Worm (Caenorhabditis elegans): ENCODE measurements around the gene C50C3.19.

The C50C3.19 gene

DNA sequence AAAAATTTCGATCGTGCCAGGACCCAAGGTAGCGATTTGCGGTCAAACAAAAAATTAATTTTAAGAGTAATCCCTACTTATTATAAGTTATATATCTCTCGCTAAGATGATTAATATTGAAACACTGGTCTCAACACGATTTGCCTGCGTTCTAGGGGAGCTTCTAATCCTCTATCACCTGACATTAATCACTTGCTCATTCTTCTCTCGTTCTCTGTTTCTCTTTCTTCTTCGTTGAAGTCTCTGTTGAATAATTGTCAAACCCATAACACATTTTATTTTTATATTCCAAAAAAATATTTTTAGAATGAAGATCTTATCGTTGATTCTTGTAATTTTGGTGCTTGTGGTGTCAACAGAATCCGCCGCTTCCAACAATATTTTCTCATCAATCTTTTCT lies 35.4 kb upstream of the C50C3.19 start, which contains the start of gene D2007.1:
TSS of gene D2007.1 (plus strand) at position 301 of the 400 bp plus-strand sequence.
- TF ChIP-seq dmd-8 (GFP tag; IDR thresholded peaks at IDR 0.05) (no peak), nhr-42 (GFP tag; IDR thresholded peaks at IDR 0.05) (no peak), ama-1 (optimal IDR thresholded peaks at IDR 0.05) (no peak), lsy-2 (tag; optimal IDR thresholded peaks at IDR 0.05) (peak in 1 of 2 experiments; percentile 20), dmd-6 (GFP tag; IDR thresholded peaks at IDR 0.05) (no peak), daf-16 (GFP tag; optimal IDR thresholded peaks at IDR 0.05) (no peak), daf-16 (tag; optimal IDR thresholded peaks at IDR 0.05) (no peak), unc-62 (GFP tag; optimal IDR thresholded peaks at IDR 0.05 in 1 of 2) (peak in 1 of 2 experiments; percentile 42), unc-62 (tag; optimal IDR thresholded peaks at IDR 0.05) (no peak), mdl-1 (tag; optimal IDR thresholded peaks at IDR 0.05) (no peak), hlh-30 (tag; optimal IDR thresholded peaks at IDR 0.05; ENCODE audit: insufficient read depth) (peak; percentile 35), mep-1 (tag; optimal IDR thresholded peaks at IDR 0.05) (peak; percentile 8)

DNA sequence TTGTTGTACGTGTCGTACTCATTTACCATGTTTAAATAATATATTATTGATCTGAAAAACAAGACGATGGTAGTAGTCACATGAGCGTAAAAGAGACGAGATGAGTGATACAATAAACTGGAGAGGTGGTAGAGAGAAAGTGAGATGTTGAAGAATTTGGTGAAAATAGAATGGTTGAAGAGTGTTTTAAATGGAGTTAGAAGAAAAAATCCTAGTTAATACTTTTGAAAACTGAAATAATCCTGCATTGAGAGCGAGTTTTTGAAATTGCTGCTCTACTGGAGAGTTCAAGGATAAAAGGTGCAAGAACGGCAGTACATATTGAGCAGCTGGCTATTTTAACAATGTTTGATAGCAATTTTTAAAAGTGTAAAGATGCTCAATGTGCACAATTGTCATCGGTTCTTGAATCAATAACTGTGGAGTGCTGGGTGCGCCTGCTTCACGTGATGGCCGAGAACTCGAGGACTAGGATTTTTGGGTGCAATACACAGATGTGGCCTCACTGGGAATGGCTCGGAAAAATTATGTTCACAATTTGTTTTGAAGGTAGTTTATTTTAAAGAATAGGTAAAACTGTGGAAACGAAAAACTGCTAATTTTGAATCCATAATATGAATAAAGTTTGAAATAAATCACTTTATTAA lies 32.3 kb upstream of the C50C3.19 start, which contains the start of gene atg-13:
TSS of gene atg-13 (minus strand) at position 51 of the 647 bp plus-strand sequence.
- TF ChIP-seq hlh-30 (tag; optimal IDR thresholded peaks at IDR 0.05; ENCODE audit: insufficient read depth) (peak; percentile 79), T20F7.1 (GFP tag; optimal IDR thresholded peaks at IDR 0.05) (peak; percentile 7), daf-16 (GFP tag; optimal IDR thresholded peaks at IDR 0.05) (no peak), daf-16 (tag; optimal IDR thresholded peaks at IDR 0.05) (peak; percentile 48), hmg-1.1 (GFP tag; IDR thresholded peaks at IDR 0.05) (0 out of 2 replicates have a peak, but pooled peaks have one; percentile 28), madf-9 (GFP tag; conservative IDR thresholded peaks at IDR 0.05) (0 out of 2 replicates have a peak, but pooled peaks have one; percentile 32), vab-7 (GFP tag; IDR thresholded peaks at IDR 0.05) (no peak), pqm-1 (tag; optimal IDR thresholded peaks at IDR 0.05) (no peak), mdl-1 (tag; optimal IDR thresholded peaks at IDR 0.05) (peak in 1 of 2 experiments; percentile 47), nhr-41 (GFP tag; IDR thresholded peaks at IDR 0.05) (no peak), dmd-6 (GFP tag; IDR thresholded peaks at IDR 0.05) (0 out of 2 replicates have a peak, but pooled peaks have one; percentile 11), ZK546.5 (tag; optimal IDR thresholded peaks at IDR 0.05) (no peak), nhr-48 (tag; optimal IDR thresholded peaks at IDR 0.05) (no peak), dmd-8 (GFP tag; IDR thresholded peaks at IDR 0.05) (no peak), dpl-1 (GFP tag; optimal IDR thresholded peaks at IDR 0.05) (peak; percentile 9), lir-3 (tag; optimal IDR thresholded peaks at IDR 0.05) (no peak), hlh-11 (tag; optimal IDR thresholded peaks at IDR 0.05) (peak; percentile 39), hif-1 (tag; optimal IDR thresholded peaks at IDR 0.05) (peak in 1 of 2 experiments; percentile 19), lsy-2 (tag; optimal IDR thresholded peaks at IDR 0.05) (peak in 1 of 2 experiments; percentile 38), ZK337.2 (GFP tag; IDR thresholded peaks at IDR 0.05) (no peak), ama-1 (optimal IDR thresholded peaks at IDR 0.05) (peak; percentile 20), aha-1 (tag) (peak; percentile 18), mxl-3 (GFP tag; optimal IDR thresholded peaks at IDR 0.05) (peak; percentile 35), mes-2 (tag; optimal IDR thresholded peaks at IDR 0.05; ENCODE audit: poor library complexity, severe bottlenecking) (peak; percentile 74)

DNA sequence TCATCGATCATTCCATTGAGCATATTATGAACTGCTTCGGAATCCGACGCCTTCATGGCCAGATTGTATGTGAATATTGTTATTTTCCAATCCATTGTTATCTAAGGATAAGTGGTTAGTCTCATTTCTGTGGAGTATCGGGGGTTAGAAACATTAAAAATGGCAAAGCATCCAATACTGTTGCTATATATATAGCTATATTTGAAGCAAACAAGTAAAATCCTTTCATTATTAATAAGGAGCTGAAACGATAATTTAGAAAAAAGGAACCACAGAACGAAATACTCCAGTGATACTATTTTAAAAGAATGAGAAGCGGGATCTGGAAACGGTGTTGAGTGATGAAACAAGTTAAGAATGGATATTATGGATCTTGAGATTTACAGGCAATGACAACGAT lies 29.4 kb upstream of the C50C3.19 start, which contains the start of gene inpp-5K:
TSS of gene inpp-5K (minus strand) at position 101 of the 400 bp plus-strand sequence.
- TF ChIP-seq T20F7.1 (GFP tag; optimal IDR thresholded peaks at IDR 0.05) (peak; percentile 6), pha-4 (GFP tag; IDR thresholded peaks at IDR 0.05) (no peak; the same call in 1 of the 2 replicates), pha-4 (tag; optimal IDR thresholded peaks at IDR 0.05) (no peak)

ce11 chrIII:8163283-8163682 lies 27.3 kb upstream of the C50C3.19 start, which contains the start of gene bath-42:
bath-42 (minus strand) TSS chrIII:8163383.
- TF ChIP-seq zfp-2 (tag; optimal IDR thresholded peaks at IDR 0.05) = no peak
- TF ChIP-seq egl-27 (tag; optimal IDR thresholded peaks at IDR 0.05) = no peak
- TF ChIP-seq tra-1 (GFP tag; IDR thresholded peaks at IDR 0.05) = no peak
- no peak for TF ChIP-seq lin-39 (tag; optimal IDR thresholded peaks at IDR 0.05)
- no peak for TF ChIP-seq F49E8.2 (tag; optimal IDR thresholded peaks at IDR 0.05; ENCODE audit: borderline replicate concordance)
- TF ChIP-seq ces-1 (GFP tag; optimal IDR thresholded peaks at IDR 0.05) = no peak
- no peak for TF ChIP-seq F37D6.2 (tag; optimal IDR thresholded peaks at IDR 0.05)
- no peak for TF ChIP-seq gei-8 (GFP tag; optimal IDR thresholded peaks at IDR 0.05)
- TF ChIP-seq zip-2 (tag; optimal IDR thresholded peaks at IDR 0.05) = no peak
- TF ChIP-seq spr-1 (tag; optimal IDR thresholded peaks at IDR 0.05) = no peak
- no peak for TF ChIP-seq T20F7.1 (GFP tag; optimal IDR thresholded peaks at IDR 0.05)
- TF ChIP-seq F26F4.8 (GFP tag; conservative IDR thresholded peaks at IDR 0.05) = no peak
- no peak for TF ChIP-seq hlh-30 (tag; optimal IDR thresholded peaks at IDR 0.05; ENCODE audit: insufficient read depth)
- no peak for TF ChIP-seq nhr-48 (tag; optimal IDR thresholded peaks at IDR 0.05)
- TF ChIP-seq nhr-77 (tag; optimal IDR thresholded peaks at IDR 0.05) = no peak

All from whole organism, L4 larva.